Worm (Caenorhabditis elegans): ENCODE results near the gene Y76B12C.4.

Y76B12C.4 gene

DNA sequence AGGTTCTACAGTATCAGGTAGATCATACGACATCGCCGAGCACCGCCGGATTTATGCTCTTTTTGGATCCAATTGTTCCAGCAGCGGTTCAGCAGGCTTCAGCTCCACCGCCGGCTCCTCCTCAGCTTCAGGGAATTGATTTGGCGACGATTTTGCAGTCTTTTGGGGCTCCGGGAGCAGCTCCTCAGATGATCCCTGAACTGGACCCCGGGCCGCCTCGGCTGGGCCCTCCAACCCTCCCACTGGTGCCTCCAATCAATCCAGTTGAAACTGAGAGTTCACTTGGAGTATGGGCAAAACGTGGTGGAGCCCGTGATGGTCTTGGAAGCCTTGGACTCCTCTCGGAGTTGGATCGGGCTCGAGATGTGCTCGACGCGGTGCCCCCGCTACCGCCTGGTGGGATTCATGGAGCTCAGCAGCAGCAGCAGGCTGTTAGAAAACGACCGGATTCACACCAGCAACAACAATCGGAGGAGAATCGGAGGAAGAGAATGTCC lies 18.7 kb upstream of the Y76B12C.4 start:
- TF ChIP-seq pha-4 (tag; optimal IDR thresholded peaks at IDR 0.05) (no peak), eor-1 (tag; optimal IDR thresholded peaks at IDR 0.05) (no peak), nhr-237 (tag; optimal IDR thresholded peaks at IDR 0.05) (no peak), unc-39 (tag; optimal IDR thresholded peaks at IDR 0.05) (no peak), sea-2 (GFP tag; optimal IDR thresholded peaks at IDR 0.05) (no peak), nhr-23 (tag; optimal IDR thresholded peaks at IDR 0.05) (no peak), mml-1 (tag; optimal IDR thresholded peaks at IDR 0.05) (no peak), ceh-16 (tag; optimal IDR thresholded peaks at IDR 0.05) (no peak), lin-39 (tag; optimal IDR thresholded peaks at IDR 0.05) (no peak), lin-15B (tag; optimal IDR thresholded peaks at IDR 0.05) (no peak), jun-1 (tag; optimal IDR thresholded peaks at IDR 0.05) (no peak), ceh-9 (tag; optimal IDR thresholded peaks at IDR 0.05) (no peak), nhr-77 (tag; optimal IDR thresholded peaks at IDR 0.05) (no peak), nhr-11 (tag; optimal IDR thresholded peaks at IDR 0.05) (no peak), ZK546.5 (tag; optimal IDR thresholded peaks at IDR 0.05) (no peak), nhr-43 (tag; optimal IDR thresholded peaks at IDR 0.05; ENCODE audit: poor library complexity, severe bottlenecking) (no peak), egl-27 (tag; optimal IDR thresholded peaks at IDR 0.05) (no peak), snpc-4 (tag; optimal IDR thresholded peaks at IDR 0.05) (no peak), ztf-11 (tag; optimal IDR thresholded peaks at IDR 0.05) (no peak)

ce11 chrIV:1980961-1981446 lies 8.8 kb upstream of the Y76B12C.4 start, which contains the start of gene Y76B12C.6:
Y76B12C.6 (plus strand) TSS chrIV:1981396.
- TF ChIP-seq nhr-76 (tag; optimal IDR thresholded peaks at IDR 0.05) (no peak), zag-1 (tag; optimal IDR thresholded peaks at IDR 0.05) (no peak), nhr-12 (tag; optimal IDR thresholded peaks at IDR 0.05) (no peak), aly-2 (tag; optimal IDR thresholded peaks at IDR 0.05) (no peak), unc-39 (tag; optimal IDR thresholded peaks at IDR 0.05) (no peak), lin-39 (tag; optimal IDR thresholded peaks at IDR 0.05) (peak; percentile 42), lin-15B (tag; optimal IDR thresholded peaks at IDR 0.05) (peak; percentile 28), unc-62 (GFP tag; optimal IDR thresholded peaks at IDR 0.05) (no peak), ama-1 (optimal IDR thresholded peaks at IDR 0.05) (no peak), ceh-82 (tag; optimal IDR thresholded peaks at IDR 0.05) (no peak), nfya-1 (tag; optimal IDR thresholded peaks at IDR 0.05; ENCODE audit: insufficient read depth) (peak; percentile 39), pha-4 (tag; optimal IDR thresholded peaks at IDR 0.05) (peak; percentile 48), nhr-237 (tag; optimal IDR thresholded peaks at IDR 0.05) (no peak)

DNA sequence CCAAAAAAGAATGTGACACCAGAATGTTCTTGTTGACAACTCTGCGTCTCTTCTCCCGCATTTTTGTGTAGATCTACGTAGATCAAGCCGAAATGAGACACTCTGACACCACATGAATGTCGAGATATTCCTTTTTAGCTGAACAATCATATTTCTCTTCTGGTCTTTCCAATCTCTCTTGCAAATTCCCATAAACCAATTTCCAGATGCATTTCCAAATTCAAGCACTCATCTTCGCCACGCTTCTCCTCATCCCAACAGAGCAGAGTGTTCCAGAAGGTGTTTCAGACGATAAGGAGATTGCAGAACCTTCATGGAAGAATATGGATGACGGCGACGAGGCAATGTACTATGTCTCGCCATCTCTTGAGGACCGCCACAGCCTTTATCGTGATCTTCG lies 7.6 kb upstream of the Y76B12C.4 start, which contains the start of gene Y76B12C.8:
Gene Y76B12C.8 (plus strand): TSS at position 207 of the 400 bp plus-strand sequence.
- TF ChIP-seq ztf-4 (tag; optimal IDR thresholded peaks at IDR 0.05) (no peak), ceh-28 (tag; optimal IDR thresholded peaks at IDR 0.05) (no peak), nhr-76 (tag; optimal IDR thresholded peaks at IDR 0.05) (no peak), pha-4 (tag; optimal IDR thresholded peaks at IDR 0.05) (no peak), daf-12 (tag; optimal IDR thresholded peaks at IDR 0.05) (no peak), lin-39 (tag; optimal IDR thresholded peaks at IDR 0.05) (no peak), hmg-11 (tag; optimal IDR thresholded peaks at IDR 0.05) (no peak), fos-1 (tag; optimal IDR thresholded peaks at IDR 0.05) (no peak), skn-1 (tag; optimal IDR thresholded peaks at IDR 0.05) (no peak), lsy-12 (tag; optimal IDR thresholded peaks at IDR 0.05) (no peak), zag-1 (tag; optimal IDR thresholded peaks at IDR 0.05) (no peak), ama-1 (optimal IDR thresholded peaks at IDR 0.05) (no peak), eor-1 (tag; optimal IDR thresholded peaks at IDR 0.05) (no peak), jun-1 (tag; optimal IDR thresholded peaks at IDR 0.05) (no peak), ZK546.5 (tag; optimal IDR thresholded peaks at IDR 0.05) (no peak), snpc-4 (tag; optimal IDR thresholded peaks at IDR 0.05) (no peak), nhr-11 (tag; optimal IDR thresholded peaks at IDR 0.05) (no peak)

DNA sequence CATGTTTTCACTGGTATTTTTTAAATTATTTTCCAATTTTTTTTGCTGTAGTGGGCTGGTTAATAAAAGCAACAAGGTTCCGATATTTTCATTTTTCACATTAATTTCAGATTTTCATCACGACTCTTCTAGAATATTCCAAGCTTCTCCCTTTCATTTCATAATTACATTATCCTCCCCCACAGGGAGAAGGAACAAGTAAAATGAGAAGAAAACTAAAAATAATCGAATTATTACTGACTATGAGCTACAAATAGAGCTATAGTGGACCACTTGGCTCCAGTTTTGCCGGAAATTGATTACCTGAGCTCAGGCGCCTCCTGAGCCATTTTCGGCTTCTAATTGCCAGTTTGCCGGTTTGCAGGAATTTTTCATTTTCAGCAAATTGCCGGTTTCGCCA lies 3.4 kb upstream of the Y76B12C.4 start:
- no peak for TF ChIP-seq jun-1 (tag; optimal IDR thresholded peaks at IDR 0.05)
- no peak for TF ChIP-seq skn-1 (tag; optimal IDR thresholded peaks at IDR 0.05)
- TF ChIP-seq fos-1 (tag; optimal IDR thresholded peaks at IDR 0.05), result no peak
- no peak for TF ChIP-seq nhr-237 (tag; optimal IDR thresholded peaks at IDR 0.05)
- TF ChIP-seq lsy-12 (tag; optimal IDR thresholded peaks at IDR 0.05), result no peak
- no peak for TF ChIP-seq eor-1 (tag; optimal IDR thresholded peaks at IDR 0.05)
- no peak for TF ChIP-seq ceh-82 (tag; optimal IDR thresholded peaks at IDR 0.05)

ce11 chrIV:1973372-1973771 lies 1.2 kb upstream of the Y76B12C.4 start, which contains the start of gene Y76B12C.3:
Y76B12C.3 (plus strand) TSS chrIV:1973705.
- TF ChIP-seq nfya-1 (tag; optimal IDR thresholded peaks at IDR 0.05; ENCODE audit: insufficient read depth) (peak; percentile 8), lin-15B (tag; optimal IDR thresholded peaks at IDR 0.05) (peak; percentile 39), hmg-11 (tag; optimal IDR thresholded peaks at IDR 0.05) (peak; percentile 26), ztf-11 (tag; optimal IDR thresholded peaks at IDR 0.05) (no peak), pha-4 (tag; optimal IDR thresholded peaks at IDR 0.05) (peak; percentile 22)

Data from whole organism, L3 larva.